Fruit fly (Drosophila melanogaster) whole organism, embryonic: Measurements from ENCODE around the gene CG7430.
A peak's percentile ranks its signal among the peaks of the same experiment; 100 is the strongest.

Source experiments
- Aef1 ChIP-seq: fragments of 200-800 bp; sonication (Bioruptor generic); IDR thresholded peaks from 3 replicates; pipeline ENCODE4 v1.3.6; 2022; ENCODE audit warnings: missing biosample characterization, missing genetic modification characterization
- B-H1 ChIP-seq: fragments of 200-800 bp; sonication (Bioruptor generic); IDR thresholded peaks from 3 replicates; pipeline ENCODE4 v1.3.6; 2022; ENCODE audit warnings: missing biosample characterization, missing genetic modification characterization
- CG1024 ChIP-seq: fragments of 200-800 bp; sonication (Bioruptor generic); IDR thresholded peaks from 2 replicates; pipeline ENCODE4 v1.3.6; 2022; ENCODE audit warnings: missing biosample characterization, missing genetic modification characterization
- CG11398 ChIP-seq: fragments of 200-800 bp; sonication (Bioruptor generic); optimal IDR thresholded peaks from 2 replicates; lab custom pipeline; 2016; ENCODE audit warnings: missing biosample characterization, missing genetic modification characterization
- CG12391 ChIP-seq: fragments of 200-800 bp; sonication (Bioruptor generic); optimal IDR thresholded peaks from 3 replicates; lab custom pipeline; 2018; ENCODE audit warnings: missing biosample characterization, mild to moderate bottlenecking, missing genetic modification characterization, moderate library complexity
- CG14710 ChIP-seq: fragments of 200-800 bp; sonication (Bioruptor generic); optimal IDR thresholded peaks from 3 replicates; lab custom pipeline; 2019; ENCODE audit warnings: missing biosample characterization, mild to moderate bottlenecking, missing genetic modification characterization, moderate library complexity
- CG14965 ChIP-seq: fragments of 200-800 bp; sonication (Bioruptor generic); optimal IDR thresholded peaks from 2 replicates; lab custom pipeline; 2016; ENCODE audit warnings: missing biosample characterization, missing genetic modification characterization, borderline replicate concordance
- CG15696 ChIP-seq: fragments of 200-800 bp; sonication (Bioruptor generic); optimal IDR thresholded peaks from 2 replicates; lab custom pipeline; 2019; ENCODE audit warnings: missing biosample characterization, mild to moderate bottlenecking, missing genetic modification characterization, moderate library complexity
- CG17328 ChIP-seq: fragments of 200-800 bp; sonication (Bioruptor generic); IDR thresholded peaks from 2 replicates; pipeline ENCODE4 v1.3.6; 2022; ENCODE audit warnings: missing biosample characterization, missing genetic modification characterization
- CG2120 ChIP-seq: fragments of 200-800 bp; sonication (Bioruptor generic); optimal IDR thresholded peaks from 3 replicates; lab custom pipeline; 2016; ENCODE audit warnings: missing biosample characterization, missing genetic modification characterization
- CG2678 ChIP-seq: fragments of 200-800 bp; sonication (Bioruptor generic); optimal IDR thresholded peaks from 3 replicates; lab custom pipeline; 2019; ENCODE audit warnings: missing biosample characterization, mild to moderate bottlenecking, missing genetic modification characterization, moderate library complexity
- CG34224 ChIP-seq: fragments of 200-800 bp; sonication (Bioruptor generic); IDR thresholded peaks from 3 replicates; pipeline ENCODE4 v1.3.6; 2022; ENCODE audit warnings: missing biosample characterization, missing genetic modification characterization; ENCODE audit not compliant: partially characterized antibody
- CG6272 ChIP-seq: fragments of 200-800 bp; sonication (Bioruptor generic); IDR thresholded peaks from 2 replicates; pipeline ENCODE4 v1.3.6; 2022; ENCODE audit warnings: missing biosample characterization, missing genetic modification characterization
- CG6813 ChIP-seq: fragments of 200-800 bp; sonication (Bioruptor generic); optimal IDR thresholded peaks from 2 replicates; lab custom pipeline; 2017; ENCODE audit warnings: missing biosample characterization, missing genetic modification characterization, mild to moderate bottlenecking, moderate library complexity, missing genetic modification reagents
- CG6854 ChIP-seq: fragments of 200-800 bp; sonication (Bioruptor generic); optimal IDR thresholded peaks from 3 replicates; lab custom pipeline; 2017; ENCODE audit warnings: missing biosample characterization, mild to moderate bottlenecking, missing genetic modification characterization
- CG7556 ChIP-seq: fragments of 200-800 bp; sonication (Bioruptor generic); optimal IDR thresholded peaks from 2 replicates; lab custom pipeline; 2017; ENCODE audit warnings: missing biosample characterization, mild to moderate bottlenecking, missing genetic modification characterization
- CG9876 ChIP-seq: fragments of 200-800 bp; sonication (Bioruptor generic); optimal IDR thresholded peaks from 2 replicates; lab custom pipeline; 2016; ENCODE audit warnings: missing biosample characterization, missing genetic modification characterization
- CHES-1-like ChIP-seq: fragments of 200-800 bp; sonication (Bioruptor generic); optimal IDR thresholded peaks from 2 replicates; lab custom pipeline; 2016; ENCODE audit warnings: missing biosample characterization, missing genetic modification characterization
- Dip2 ChIP-seq: fragments of 200-800 bp; sonication (Bioruptor generic); IDR thresholded peaks from 2 replicates; pipeline ENCODE4 v1.3.6; 2022; ENCODE audit warnings: missing biosample characterization, missing genetic modification characterization
- E2f1 ChIP-seq: fragments of 200-800 bp; sonication (Bioruptor generic); IDR thresholded peaks from 2 replicates; pipeline ENCODE4 v1.3.6; 2022; ENCODE audit warnings: missing biosample characterization, missing genetic modification characterization
- HLH54F ChIP-seq: fragments of 200-800 bp; sonication (Bioruptor generic); optimal IDR thresholded peaks from 3 replicates; lab custom pipeline; 2016; ENCODE audit warnings: missing biosample characterization, missing genetic modification characterization
- Hmx ChIP-seq: fragments of 200-800 bp; sonication (Bioruptor generic); optimal IDR thresholded peaks from 2 replicates; lab custom pipeline; 2016; ENCODE audit warnings: missing biosample characterization, missing genetic modification characterization
- Hr51 ChIP-seq, 2 experiments: fragments of 200-800 bp; sonication (Bioruptor generic); optimal IDR thresholded peaks; 2 replicates in 1 of 2; 3 replicates in 1 of 2; lab custom pipeline; 2016 to 2018; ENCODE audit warnings: missing biosample characterization in 2 of 2, missing genetic modification characterization in 2 of 2, mild to moderate bottlenecking in 1 of 2, moderate library complexity in 1 of 2
- Lpt ChIP-seq: fragments of >200 bp; optimal IDR thresholded peaks from 2 replicates; lab custom pipeline; 2018; ENCODE audit warnings: missing biosample characterization, missing genetic modification characterization
- MTF-1 ChIP-seq: fragments of 200-800 bp; sonication (Bioruptor generic); optimal IDR thresholded peaks from 2 replicates; lab custom pipeline; 2018; ENCODE audit warnings: missing biosample characterization, mild to moderate bottlenecking, missing genetic modification characterization, borderline replicate concordance
- Max ChIP-seq: fragments of 200-800 bp; sonication (Bioruptor generic); optimal IDR thresholded peaks from 2 replicates; lab custom pipeline; 2016; ENCODE audit warnings: missing biosample characterization, mild to moderate bottlenecking, missing genetic modification characterization
- Optix ChIP-seq: fragments of 200-800 bp; sonication (Bioruptor generic); IDR thresholded peaks from 3 replicates; pipeline ENCODE4 v1.3.6; 2022; ENCODE audit warnings: missing biosample characterization, missing genetic modification characterization
- Ptx1 ChIP-seq: fragments of 200-800 bp; sonication (Bioruptor generic); IDR thresholded peaks from 2 replicates; pipeline ENCODE4 v1.3.6; 2022; ENCODE audit warnings: missing biosample characterization, missing genetic modification characterization
- Ssrp ChIP-seq: fragments of 200-800 bp; sonication (Bioruptor generic); optimal IDR thresholded peaks from 2 replicates; lab custom pipeline; 2018; ENCODE audit warnings: missing biosample characterization, mild to moderate bottlenecking, missing genetic modification characterization, moderate library complexity
- Taf1 ChIP-seq: fragments of 200-800 bp; sonication (Bioruptor generic); IDR thresholded peaks from 2 replicates; pipeline ENCODE4 v1.3.6; 2022; ENCODE audit warnings: missing biosample characterization, missing genetic modification characterization
- abd-A ChIP-seq: fragments of 200-800 bp; sonication (Bioruptor generic); optimal IDR thresholded peaks from 3 replicates; lab custom pipeline; 2019; ENCODE audit warnings: missing biosample characterization, mild to moderate bottlenecking, missing genetic modification characterization, moderate library complexity
- bigmax ChIP-seq: fragments of 200-800 bp; sonication (Bioruptor generic); optimal IDR thresholded peaks from 2 replicates; lab custom pipeline; 2018; ENCODE audit warnings: missing biosample characterization, mild to moderate bottlenecking, missing genetic modification characterization
- crc ChIP-seq: fragments of 200-800 bp; sonication (Bioruptor generic); optimal IDR thresholded peaks from 2 replicates; lab custom pipeline; 2016; ENCODE audit warnings: missing biosample characterization, missing genetic modification characterization
- dmrt11E ChIP-seq: fragments of 200-800 bp; sonication (Bioruptor generic); optimal IDR thresholded peaks from 3 replicates; lab custom pipeline; 2018; ENCODE audit warnings: missing biosample characterization, mild to moderate bottlenecking, missing genetic modification characterization, moderate library complexity
- exex ChIP-seq: fragments of 200-800 bp; sonication (Bioruptor generic); optimal IDR thresholded peaks from 4 replicates; lab custom pipeline; 2018; ENCODE audit warnings: missing biosample characterization, mild to moderate bottlenecking, missing genetic modification characterization, moderate library complexity
- hb ChIP-seq: fragments of 200-800 bp; sonication (Bioruptor generic); IDR thresholded peaks from 3 replicates; pipeline ENCODE4 v1.3.6; 2022; ENCODE audit warnings: missing biosample characterization, missing genetic modification characterization; ENCODE audit not compliant: partially characterized antibody
- hkb ChIP-seq, 2 experiments: fragments of 200-800 bp in 1 of 2; fragments of >200 bp in 1 of 2; sonication (Bioruptor generic) in 1 of 2; IDR thresholded peaks in 1 of 2; optimal IDR thresholded peaks in 1 of 2; 2 replicates each; pipeline versions ENCODE4 v1.3.6 to Lab custom; 2017 to 2022; ENCODE audit warnings: missing biosample characterization in 1 of 2, missing genetic modification characterization in 1 of 2
- lilli ChIP-seq: fragments of 200-800 bp; sonication (Bioruptor generic); optimal IDR thresholded peaks from 3 replicates; lab custom pipeline; 2016; ENCODE audit warnings: missing biosample characterization, missing genetic modification characterization
- onecut ChIP-seq: fragments of 200-800 bp; sonication (Bioruptor generic); IDR thresholded peaks from 2 replicates; pipeline ENCODE4 v1.3.6; 2022; ENCODE audit warnings: missing biosample characterization, missing genetic modification characterization
- otp ChIP-seq: fragments of 200-800 bp; sonication (Bioruptor generic); IDR thresholded peaks from 3 replicates; pipeline ENCODE4, ENCODE4 v1.3.6; 2022; ENCODE audit warnings: missing biosample characterization, missing genetic modification characterization
- pita ChIP-seq: fragments of 200-800 bp; sonication (Bioruptor generic); optimal IDR thresholded peaks from 2 replicates; lab custom pipeline; 2017; ENCODE audit warnings: missing biosample characterization, mild to moderate bottlenecking, missing genetic modification characterization
- pnt ChIP-seq: fragments of 200-800 bp; sonication (Bioruptor generic); optimal IDR thresholded peaks from 3 replicates; lab custom pipeline; 2016; ENCODE audit warnings: missing biosample characterization, missing genetic modification characterization
- repo ChIP-seq: fragments of 200-800 bp; sonication (Bioruptor generic); optimal IDR thresholded peaks from 2 replicates; lab custom pipeline; 2016; ENCODE audit warnings: missing biosample characterization, missing genetic modification characterization
- row ChIP-seq: fragments of 200-800 bp; sonication (Bioruptor generic); IDR thresholded peaks from 3 replicates; pipeline ENCODE4 v1.3.6; 2022; ENCODE audit warnings: missing biosample characterization, missing genetic modification characterization
- slbo ChIP-seq: fragments of 200-800 bp; sonication (Bioruptor generic); IDR thresholded peaks from 2 replicates; pipeline ENCODE4 v1.3.6; 2022; ENCODE audit warnings: missing biosample characterization, missing genetic modification characterization
- sna ChIP-seq: fragments of 200-800 bp; sonication (Bioruptor generic); IDR thresholded peaks from 2 replicates; pipeline ENCODE4 v1.3.6; 2022; ENCODE audit warnings: missing biosample characterization, missing genetic modification characterization; ENCODE audit not compliant: partially characterized antibody
- sug ChIP-seq: fragments of 200-800 bp; optimal IDR thresholded peaks from 2 replicates; lab custom pipeline; 2019; ENCODE audit warnings: missing biosample characterization, mild to moderate bottlenecking, missing genetic modification characterization, moderate library complexity
- toy ChIP-seq: fragments of 200-800 bp; sonication (Bioruptor generic); IDR thresholded peaks from 2 replicates; pipeline ENCODE4 v1.3.6; 2022; ENCODE audit warnings: missing biosample characterization, missing genetic modification characterization
- unc-4 ChIP-seq: fragments of 200-800 bp; sonication (Bioruptor generic); IDR thresholded peaks from 2 replicates; pipeline ENCODE4 v1.3.6; 2022; ENCODE audit warnings: missing biosample characterization, missing genetic modification characterization; ENCODE audit not compliant: partially characterized antibody
- usp ChIP-seq: fragments of >200 bp; optimal IDR thresholded peaks from 2 replicates; lab custom pipeline; 2017; ENCODE audit warnings: missing biosample characterization, missing genetic modification characterization
- wek ChIP-seq: fragments of 200-800 bp; sonication (Bioruptor generic); optimal IDR thresholded peaks from 3 replicates; lab custom pipeline; 2018; ENCODE audit warnings: missing biosample characterization, mild to moderate bottlenecking, missing genetic modification characterization, moderate library complexity

Gene CG7430

dm6 chr3L:17846982-17847355, 253 bp downstream of the CG7430 start (continued):
- TF ChIP-seq exex (tag; lab: Kevin White, UChicago) (no peak), wek (GFP tag; lab: Kevin White, UChicago) (no peak), bigmax (GFP tag; lab: Kevin White, UChicago) (peak; percentile 75), Ssrp (tag; lab: Kevin White, UChicago) (no peak), CG9876 (no peak), slbo (peak; percentile 57; the same call in 1 of the 2 replicates), CG17328 (GFP tag; lab: Robert Waterston, UW) (no peak), abd-A (no peak), Taf1 (GFP tag; lab: Robert Waterston, UW) (no peak), toy (GFP tag; lab: Robert Waterston, UW) (no peak), CG6272 (GFP tag; lab: Robert Waterston, UW) (no peak), E2f1 (GFP tag; lab: Robert Waterston, UW) (no peak), CG7556 (GFP tag; lab: Kevin White, UChicago) (no peak), unc-4 (GFP tag; lab: Robert Waterston, UW) (peak; percentile 70), CG15696 (no peak), CG1024 (GFP tag; lab: Robert Waterston, UW) (no peak), CG34224 (GFP tag; lab: Robert Waterston, UW) (peak; percentile 68), CG2120 (GFP tag; lab: Kevin White, UChicago) (no peak), CHES-1-like (GFP tag; lab: Kevin White, UChicago) (no peak), hb (peak; percentile 71), CG11398 (no peak), pnt (GFP tag; lab: Kevin White, UChicago) (no peak), CG12391 (no peak), CG14710 (no peak), usp (GFP tag; lab: Kevin White, UChicago) (no peak), Lpt (GFP tag; lab: Kevin White, UChicago) (no peak), CG6813 (GFP tag; lab: Kevin White, UChicago) (no peak), Optix (no peak), CG6854 (GFP tag; lab: Kevin White, UChicago) (no peak), otp (GFP tag; lab: Robert Waterston, UW) (no peak), hkb (optimal IDR thresholded peaks at IDR 0.05; lab: Kevin White, UChicago) (no peak), hkb (GFP tag; IDR thresholded peaks at IDR 0.05; lab: Robert Waterston, UW) (no peak), pita (no peak), row (peak; percentile 67), MTF-1 (GFP tag; lab: Kevin White, UChicago) (no peak), lilli (no peak), Max (GFP tag; lab: Kevin White, UChicago) (no peak), Hmx (no peak), sug (tag; lab: Kevin White, UChicago) (peak; percentile 57), Ptx1 (no peak), Dip2 (no peak), Hr51 (GFP tag; optimal IDR thresholded peaks at IDR 0.05; lab: Kevin White, UChicago) (no peak), CG14965 (no peak), repo (GFP tag; lab: Kevin White, UChicago) (no peak), sna (GFP tag; lab: Robert Waterston, UW) (peak; percentile 60), CG2678 (tag; lab: Kevin White, UChicago) (no peak), dmrt11E (no peak), B-H1 (GFP tag; lab: Robert Waterston, UW) (no peak), HLH54F (GFP tag; lab: Kevin White, UChicago) (no peak), crc (GFP tag; lab: Kevin White, UChicago) (no peak), Aef1 (GFP tag; lab: Robert Waterston, UW) (no peak), onecut (no peak)
